Fruit fly (Drosophila melanogaster): ENCODE measurements around the gene CG12121.

DNA sequence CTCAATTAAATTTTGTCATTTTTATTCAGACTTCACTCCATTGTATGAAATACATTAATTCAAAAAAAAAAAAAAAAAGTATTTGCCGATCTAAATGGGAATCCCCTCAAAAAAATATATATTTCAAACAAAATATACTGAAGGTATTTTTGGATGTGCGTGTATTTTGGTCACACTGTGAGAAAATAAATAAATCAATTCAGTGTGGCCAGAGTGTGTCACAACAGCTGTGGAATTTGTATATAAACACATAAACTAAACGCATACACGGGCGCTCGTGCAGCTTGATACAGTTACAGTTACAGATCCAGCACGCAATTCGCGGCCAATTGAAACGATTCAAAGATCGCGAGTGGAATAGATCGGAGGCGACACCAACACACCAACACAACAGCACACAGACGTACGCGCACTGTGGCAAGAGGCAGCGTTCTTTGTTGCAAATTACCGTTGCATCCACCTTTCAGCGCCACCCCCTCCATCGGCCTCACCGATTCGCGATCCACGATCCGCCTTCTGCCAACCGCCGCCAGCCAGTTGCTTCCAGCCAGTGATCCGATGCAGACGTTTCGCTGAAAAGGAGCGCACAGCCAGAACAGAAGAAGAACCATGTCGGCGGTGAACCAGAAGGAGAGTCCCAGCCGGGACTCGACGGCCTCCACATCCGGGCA lies 18.1 kb upstream of the CG12121 start, which contains the start of gene CG17754:
- TF ChIP-seq CG34367 (tag; optimal IDR thresholded peaks at IDR 0.05) (no peak), CG15710 (tag; optimal IDR thresholded peaks at IDR 0.05) (no peak), rn (GFP tag; IDR thresholded peaks at IDR 0.05) (no peak), EcR (GFP tag; optimal IDR thresholded peaks at IDR 0.05) (no peak), D1 (tag; optimal IDR thresholded peaks at IDR 0.05) (no peak), CG13204 (GFP tag; optimal IDR thresholded peaks at IDR 0.05) (no peak), CG8159 (tag; optimal IDR thresholded peaks at IDR 0.05) (no peak), CG32121 (GFP tag; IDR thresholded peaks at IDR 0.05) (no peak), CG14655 (GFP tag; optimal IDR thresholded peaks at IDR 0.05) (no peak), CG9948 (tag; optimal IDR thresholded peaks at IDR 0.05) (no peak), Snoo (tag; optimal IDR thresholded peaks at IDR 0.05) (no peak)
